Worm (Caenorhabditis elegans) whole organism, midembryonic: ENCODE data around the gene E02H9.9.
A peak's percentile ranks its signal among the peaks of the same experiment; 100 is the strongest.

Source experiments
- T22C8.4 ChIP-seq: fragments of 200-800 bp; sonication (Bioruptor generic); IDR thresholded peaks from 2 replicates; pipeline ENCODE4 v1.3.6; 2022; ENCODE audit warnings: missing genetic modification characterization, missing compliant biosample characterization
- cog-1 ChIP-seq: sonication (generic microtip); optimal IDR thresholded peaks from 2 replicates; lab custom pipeline; 2016; ENCODE audit warnings: missing genetic modification characterization, missing compliant biosample characterization
- flt-1 ChIP-seq: fragments of 200-800 bp; sonication (Bioruptor generic); IDR thresholded peaks from 2 replicates; pipeline ENCODE4 v1.3.6; 2022; ENCODE audit warnings: missing genetic modification characterization, missing compliant biosample characterization
- klf-2 ChIP-seq: fragments of 200-800 bp; sonication (Bioruptor generic); conservative IDR thresholded peaks from 2 replicates; pipeline ENCODE4 v1.3.6; 2022; ENCODE audit warnings: missing genetic modification reagents, missing genetic modification characterization, missing compliant biosample characterization
- med-1 ChIP-seq: sonication (generic microtip); optimal IDR thresholded peaks from 2 replicates; lab custom pipeline; 2017; ENCODE audit warnings: missing genetic modification characterization, mild to moderate bottlenecking, missing compliant biosample characterization, antibody characterized with exemption, missing genetic modification reagents; ENCODE audit not compliant: insufficient read depth
- ref-1 ChIP-seq: fragments of 200-800 bp; sonication (Bioruptor generic); conservative IDR thresholded peaks from 2 replicates; pipeline ENCODE4 v1.3.6; 2022; ENCODE audit warnings: missing genetic modification reagents, missing genetic modification characterization, missing compliant biosample characterization
- tab-1 ChIP-seq: fragments of 200-800 bp; sonication (Bioruptor generic); IDR thresholded peaks from 2 replicates; pipeline ENCODE4 v1.3.6; 2022; ENCODE audit warnings: missing genetic modification characterization, missing compliant biosample characterization
- ztf-23 ChIP-seq: fragments of 200-800 bp; sonication (Bioruptor generic); IDR thresholded peaks from 2 replicates; pipeline ENCODE4 v1.3.6; 2022; ENCODE audit warnings: missing genetic modification reagents, missing genetic modification characterization, missing compliant biosample characterization
- ztf-29 ChIP-seq: fragments of 200-800 bp; sonication (Bioruptor generic); IDR thresholded peaks from 2 replicates; pipeline ENCODE4 v1.3.6; 2022; ENCODE audit warnings: missing genetic modification reagents, missing genetic modification characterization, missing compliant biosample characterization

The E02H9.9 gene

DNA sequence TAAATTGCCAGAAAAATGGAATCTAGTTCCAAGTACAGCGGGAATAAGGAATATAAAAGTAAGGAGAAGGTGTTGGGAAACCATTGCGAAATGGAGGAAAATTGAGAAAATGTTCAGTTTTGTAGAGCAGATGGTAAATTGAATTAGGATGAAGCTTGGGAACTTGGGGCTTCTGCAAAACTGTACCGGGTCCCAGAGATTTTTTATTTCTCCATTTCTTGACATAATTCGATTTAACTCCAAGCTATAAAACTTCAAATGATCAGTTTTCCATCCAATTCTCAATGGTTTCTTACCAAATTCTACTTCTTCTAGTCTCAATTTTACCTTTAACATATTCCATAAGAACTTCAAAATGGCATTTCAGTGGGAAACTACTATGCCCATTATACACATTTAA, at the start of gene E02H9.9, which contains the start of gene E02H9.1:
Gene E02H9.9, minus strand, starts transcription at position 101 of the 400 bp plus-strand sequence.
Gene E02H9.1, plus strand, starts transcription at position 285 of the 400 bp plus-strand sequence.
- TF ChIP-seq ztf-23 (GFP tag; lab: Robert Waterston, UW) (no peak), tab-1 (no peak), ztf-29 (no peak), med-1 (GFP tag; lab: Kevin White, UChicago) (no peak), cog-1 (tag; lab: Kevin White, UChicago) (no peak), ref-1 (no peak), T22C8.4 (GFP tag; lab: Robert Waterston, UW) (no peak), klf-2 (GFP tag; lab: Robert Waterston, UW) (no peak), flt-1 (GFP tag; lab: Robert Waterston, UW) (no peak)

DNA sequence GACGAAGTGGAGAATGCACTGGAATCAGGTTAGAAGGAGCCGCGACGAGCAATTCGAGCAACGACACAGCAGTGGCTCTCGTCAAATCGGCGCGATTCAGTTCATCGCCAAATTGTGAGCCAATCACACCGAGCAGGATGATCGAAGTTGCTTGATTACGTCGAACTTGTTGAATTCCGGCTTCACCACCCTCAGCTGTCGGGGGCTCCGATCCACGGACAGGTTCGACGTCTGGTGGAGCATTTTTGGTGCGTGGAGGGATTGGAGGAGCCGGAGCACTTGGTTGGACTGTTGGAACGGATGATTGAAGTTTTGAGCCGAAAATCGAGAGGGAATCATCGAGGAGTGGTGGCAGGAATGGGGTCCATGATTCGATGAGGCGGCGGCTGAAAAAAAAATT, 47.4 kb upstream of the E02H9.9 start:
- TF ChIP-seq T22C8.4 (GFP tag; lab: Robert Waterston, UW) (no peak), tab-1 (no peak), cog-1 (tag; lab: Kevin White, UChicago) (no peak), flt-1 (GFP tag; lab: Robert Waterston, UW) (no peak), ztf-23 (GFP tag; lab: Robert Waterston, UW) (no peak), med-1 (GFP tag; lab: Kevin White, UChicago) (no peak), klf-2 (GFP tag; lab: Robert Waterston, UW) (no peak)

DNA sequence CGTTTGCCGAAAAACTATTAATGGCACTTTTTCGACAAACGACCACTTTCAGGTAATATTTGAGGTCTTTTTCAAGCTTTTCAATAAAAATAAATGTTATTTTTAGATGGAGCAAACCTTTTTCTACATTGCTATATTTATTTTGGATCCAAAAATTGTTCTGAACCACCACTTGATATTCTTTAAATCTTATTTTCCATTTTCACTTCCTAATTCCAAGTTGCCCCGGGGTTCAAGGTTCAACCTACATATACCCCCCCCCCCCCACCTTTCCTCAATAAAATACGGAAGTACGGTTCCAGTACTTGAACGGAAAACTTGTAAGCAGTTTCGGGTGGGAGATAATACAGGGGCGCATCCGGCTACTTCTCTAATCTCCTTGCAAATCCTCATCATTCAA, 40.4 kb upstream of the E02H9.9 start, which contains the start of gene Y54F10AM.6:
Gene Y54F10AM.6, plus strand, starts transcription at position 301 of the 400 bp plus-strand sequence.
- no peak for TF ChIP-seq ztf-23 (GFP tag; lab: Robert Waterston, UW)
- TF ChIP-seq tab-1 = no peak
- no peak for TF ChIP-seq flt-1 (GFP tag; lab: Robert Waterston, UW)

DNA sequence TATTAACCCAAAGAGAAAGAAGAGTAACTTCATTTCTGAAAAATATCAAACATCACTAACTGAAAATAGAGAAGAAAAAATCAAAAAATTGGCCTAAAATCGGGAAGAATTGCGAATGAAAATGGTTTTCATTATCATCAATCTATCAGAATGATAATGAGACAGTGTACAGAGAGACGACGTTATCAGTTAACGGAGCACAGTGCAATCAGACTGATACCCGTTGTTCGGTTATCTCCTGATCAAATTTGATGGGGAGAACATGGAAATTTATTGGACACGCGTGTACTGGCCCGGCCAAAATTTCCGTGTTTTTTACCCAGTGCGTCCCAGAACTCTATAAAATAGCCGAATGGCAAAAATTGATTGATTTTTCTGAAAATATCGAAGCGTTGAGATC, 39.8 kb upstream of the E02H9.9 start, which contains the start of gene Y54F10AM.8:
Gene Y54F10AM.8, minus strand, starts transcription at position 35 of the 400 bp plus-strand sequence.
- TF ChIP-seq flt-1 (GFP tag; lab: Robert Waterston, UW) (no peak), ref-1 (no peak), klf-2 (GFP tag; lab: Robert Waterston, UW) (no peak), tab-1 (no peak), cog-1 (tag; lab: Kevin White, UChicago) (no peak), ztf-29 (no peak), ztf-23 (GFP tag; lab: Robert Waterston, UW) (no peak), med-1 (GFP tag; lab: Kevin White, UChicago) (no peak), T22C8.4 (GFP tag; lab: Robert Waterston, UW) (no peak)

- TF ChIP-seq ref-1 (no peak), flt-1 (GFP tag; lab: Robert Waterston, UW) (no peak), med-1 (GFP tag; lab: Kevin White, UChicago) (no peak), tab-1 (no peak), klf-2 (GFP tag; lab: Robert Waterston, UW) (no peak), T22C8.4 (GFP tag; lab: Robert Waterston, UW) (no peak), cog-1 (tag; lab: Kevin White, UChicago) (no peak), ztf-23 (GFP tag; lab: Robert Waterston, UW) (no peak), ztf-29 (no peak)
Observed at ce11 chrIII:2506463-2506862, 38.4 kb upstream of the E02H9.9 start.

ce11 chrIII:2501377-2502019, 33.4 kb upstream of the E02H9.9 start:
- TF ChIP-seq flt-1 (GFP tag; lab: Robert Waterston, UW) = 0 out of 2 replicates have a peak, but pooled peaks have one; percentile 63

- TF ChIP-seq klf-2 (GFP tag; lab: Robert Waterston, UW) (0 out of 2 replicates have a peak, but pooled peaks have one; percentile 29), flt-1 (GFP tag; lab: Robert Waterston, UW) (0 out of 2 replicates have a peak, but pooled peaks have one; percentile 14), ref-1 (0 out of 2 replicates have a peak, but pooled peaks have one; percentile 31)
Observed at ce11 chrIII:2500636-2501035, 32.5 kb upstream of the E02H9.9 start.

ce11 chrIII:2499275-2499674, 31.2 kb upstream of the E02H9.9 start:
- TF ChIP-seq tab-1 (peak; percentile 88), klf-2 (GFP tag; lab: Robert Waterston, UW) (peak; percentile 95), flt-1 (GFP tag; lab: Robert Waterston, UW) (peak; percentile 96), ztf-23 (GFP tag; lab: Robert Waterston, UW) (peak; percentile 93), T22C8.4 (GFP tag; lab: Robert Waterston, UW) (peak; percentile 93), ztf-29 (peak; percentile 98), ref-1 (peak; percentile 93)

DNA sequence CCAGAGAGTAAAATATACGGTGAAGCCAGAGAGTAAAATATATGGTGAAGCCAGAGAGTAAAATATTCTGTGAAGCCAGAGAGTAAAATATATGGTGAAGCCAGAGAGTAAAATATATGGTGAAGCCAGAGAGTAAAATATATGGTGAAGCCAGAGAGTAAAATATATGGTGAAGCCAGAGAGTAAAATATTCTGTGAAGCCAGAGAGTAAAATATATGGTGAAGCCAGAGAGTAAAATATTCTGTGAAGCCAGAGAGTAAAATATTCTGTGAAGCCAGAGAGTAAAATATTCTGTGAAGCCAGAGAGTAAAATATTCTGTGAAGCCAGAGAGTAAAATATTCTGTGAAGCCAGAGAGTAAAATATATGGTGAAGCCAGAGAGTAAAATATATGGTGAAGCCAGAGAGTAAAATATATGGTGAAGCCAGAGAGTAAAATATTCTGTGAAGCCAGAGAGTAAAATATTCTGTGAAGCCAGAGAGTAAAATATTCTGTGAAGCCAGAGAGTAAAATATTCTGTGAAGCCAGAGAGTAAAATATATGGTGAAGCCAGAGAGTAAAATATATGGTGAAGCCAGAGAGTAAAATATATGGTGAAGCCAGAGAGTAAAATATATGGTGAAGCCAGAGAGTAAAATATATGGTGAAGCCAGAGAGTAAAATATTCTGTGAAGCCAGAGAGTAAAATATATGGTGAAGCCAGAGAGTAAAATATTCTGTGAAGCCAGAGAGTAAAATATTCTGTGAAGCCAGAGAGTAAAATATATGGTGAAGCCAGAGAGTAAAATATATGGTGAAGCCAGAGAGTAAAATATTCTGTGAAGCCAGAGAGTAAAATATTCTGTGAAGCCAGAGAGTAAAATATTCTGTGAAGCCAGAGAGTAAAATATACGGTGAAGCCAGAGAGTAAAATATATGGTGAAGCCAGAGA, 29.4 kb upstream of the E02H9.9 start:
- TF ChIP-seq ztf-23 (GFP tag; lab: Robert Waterston, UW) = peak; percentile 95
- peak; percentile 89 for TF ChIP-seq T22C8.4 (GFP tag; lab: Robert Waterston, UW)
- peak; percentile 99 for TF ChIP-seq ztf-29
- peak; percentile 97 for TF ChIP-seq flt-1 (GFP tag; lab: Robert Waterston, UW)
- peak; percentile 95 for TF ChIP-seq ref-1
- peak; percentile 97 for TF ChIP-seq klf-2 (GFP tag; lab: Robert Waterston, UW)
- TF ChIP-seq tab-1 = peak; percentile 90
